Worm (Caenorhabditis elegans): ENCODE results near the gene pqn-8.

Gene pqn-8

DNA sequence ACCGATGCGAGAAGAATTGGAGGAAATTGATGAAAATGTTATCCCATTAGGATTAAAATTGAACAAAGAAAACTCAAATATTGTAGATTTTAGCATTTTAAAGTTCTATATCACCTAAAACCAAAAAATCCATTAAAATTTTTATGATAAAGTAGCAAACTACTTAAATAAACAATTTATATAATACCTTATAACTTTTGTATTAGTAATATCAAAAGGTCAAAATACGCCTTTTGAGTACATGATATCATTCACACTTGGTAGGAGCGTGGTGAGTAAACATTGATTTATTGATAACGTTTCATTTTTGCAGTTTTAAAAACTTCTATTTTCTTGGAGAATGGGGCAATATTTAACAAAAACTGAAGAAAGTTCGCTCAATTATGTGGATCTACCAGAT, 3.3 kb upstream of the pqn-8 start, which contains the start of gene C05B5.5:
C05B5.5 (plus strand) TSS at position 301 of the 400 bp plus-strand sequence.
- no peak for TF ChIP-seq irx-1 (tag; optimal IDR thresholded peaks at IDR 0.05)

DNA sequence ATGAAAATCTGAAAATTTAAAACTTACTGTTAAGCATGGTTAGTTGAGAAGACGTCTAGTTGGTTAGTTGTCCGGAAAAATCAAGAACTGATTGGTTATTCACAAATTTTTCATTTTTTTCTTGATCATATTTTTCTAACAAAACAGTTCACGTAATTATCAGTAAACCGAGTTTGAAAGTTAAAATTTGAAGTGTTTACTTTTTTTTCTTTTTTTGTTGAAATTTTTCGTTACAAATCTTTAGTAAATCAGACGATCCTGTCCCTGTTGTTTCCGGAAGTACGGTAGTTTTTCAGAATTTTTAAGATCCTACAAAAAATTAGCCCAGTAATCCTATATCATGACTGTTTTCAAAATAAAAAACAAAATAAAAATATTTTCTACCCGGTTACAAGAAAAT, 2.6 kb upstream of the pqn-8 start, which contains the start of gene C05B5.2:
C05B5.2 (minus strand) TSS at position 101 of the 400 bp plus-strand sequence.
- TF ChIP-seq lin-14 (GFP tag; optimal IDR thresholded peaks at IDR 0.05): no peak

DNA sequence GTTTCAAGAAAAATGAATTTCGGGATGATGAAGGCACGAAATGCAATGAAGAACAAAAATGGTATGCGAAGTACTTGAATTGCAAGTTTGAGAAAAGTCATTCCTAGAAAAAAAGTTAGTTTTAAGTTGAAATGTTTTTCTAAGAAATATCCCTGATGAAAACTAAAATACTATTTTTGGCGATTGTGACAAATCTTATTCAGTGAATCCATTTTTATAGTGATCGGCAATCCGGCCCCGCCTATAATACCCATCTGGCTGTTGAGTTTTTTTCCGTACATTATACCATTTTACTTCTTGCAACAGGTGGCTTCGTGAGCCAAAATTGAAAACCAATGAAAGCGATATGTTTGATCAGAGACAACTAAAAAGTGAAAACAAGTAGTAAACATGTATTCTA, 1.4 kb upstream of the pqn-8 start, which contains the start of gene C05B5.17:
C05B5.17 (minus strand) TSS at position 101 of the 400 bp plus-strand sequence.
- TF ChIP-seq ceh-90 (tag; optimal IDR thresholded peaks at IDR 0.05) (no peak), tbx-2 (tag; optimal IDR thresholded peaks at IDR 0.05) (no peak), lin-15B (tag; optimal IDR thresholded peaks at IDR 0.05) (no peak), ama-1 (optimal IDR thresholded peaks at IDR 0.05) (no peak), xbp-1 (tag; optimal IDR thresholded peaks at IDR 0.05) (no peak), swsn-7 (tag; optimal IDR thresholded peaks at IDR 0.05) (no peak), lsy-2 (tag; optimal IDR thresholded peaks at IDR 0.05) (no peak), ets-5 (GFP tag; IDR thresholded peaks at IDR 0.05) (no peak), nhr-11 (tag; optimal IDR thresholded peaks at IDR 0.05) (no peak), efl-1 (optimal IDR thresholded peaks at IDR 0.05) (no peak), efl-1 (GFP tag; optimal IDR thresholded peaks at IDR 0.05 in 1 of 2) (no peak), unc-30 (tag; optimal IDR thresholded peaks at IDR 0.05) (no peak), dsc-1 (tag; optimal IDR thresholded peaks at IDR 0.05) (no peak), mab-9 (GFP tag; IDR thresholded peaks at IDR 0.05) (no peak)

DNA sequence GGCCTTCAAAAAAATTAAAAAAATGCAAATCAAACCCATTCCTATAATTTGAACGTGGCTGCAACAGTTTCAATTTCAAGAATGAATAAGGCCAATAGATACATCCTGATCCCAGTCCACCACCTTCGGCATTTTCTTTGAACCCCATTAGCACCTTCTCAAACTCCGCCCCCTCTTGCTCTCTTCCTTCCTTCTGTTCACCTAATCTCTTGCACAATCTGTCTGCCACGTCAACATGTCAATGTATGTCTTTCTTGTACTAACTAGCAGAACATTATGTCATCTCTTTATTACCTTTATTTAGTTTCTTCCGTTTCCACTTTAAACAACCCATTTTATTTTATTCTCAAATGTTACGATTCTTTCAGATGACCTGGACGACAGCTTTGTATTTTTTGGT, 4.3 kb downstream of the pqn-8 start, which contains the start of gene C05B5.4:
C05B5.4 (plus strand) TSS at position 351 of the 400 bp plus-strand sequence.
- no peak for TF ChIP-seq zip-4 (GFP tag; optimal IDR thresholded peaks at IDR 0.05)
- TF ChIP-seq lin-14 (GFP tag; optimal IDR thresholded peaks at IDR 0.05): no peak
- TF ChIP-seq tlp-1 (tag; optimal IDR thresholded peaks at IDR 0.05): no peak
- no peak for TF ChIP-seq elt-2 (tag; optimal IDR thresholded peaks at IDR 0.05)
- TF ChIP-seq zag-1 (tag; optimal IDR thresholded peaks at IDR 0.05): no peak
- TF ChIP-seq vab-15 (tag; optimal IDR thresholded peaks at IDR 0.05): no peak

DNA sequence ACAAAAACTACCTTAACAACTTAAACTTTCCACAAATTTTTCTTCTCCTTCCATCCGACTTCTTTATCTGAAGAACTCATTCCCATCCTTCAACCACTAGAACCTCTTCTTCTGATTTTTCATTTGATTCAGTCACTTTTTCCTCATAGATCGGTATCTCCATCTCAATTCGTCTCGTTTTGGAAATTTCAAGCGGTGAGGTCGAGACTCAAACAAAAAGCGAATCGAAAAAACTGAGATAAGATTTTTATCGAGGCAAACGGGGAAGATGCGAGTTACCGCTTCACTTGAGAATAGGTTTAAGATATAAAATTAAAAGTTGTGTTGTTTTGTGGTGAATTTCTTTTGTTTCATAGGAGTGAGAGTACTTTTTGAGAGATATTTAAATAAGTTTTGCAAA, 6.5 kb downstream of the pqn-8 start:
- TF ChIP-seq sptf-1 (tag; optimal IDR thresholded peaks at IDR 0.05): no peak
- TF ChIP-seq dsc-1 (tag; optimal IDR thresholded peaks at IDR 0.05): no peak
- TF ChIP-seq efl-1 (optimal IDR thresholded peaks at IDR 0.05): no peak
- no peak for TF ChIP-seq efl-1 (GFP tag; optimal IDR thresholded peaks at IDR 0.05 in 1 of 2)
- TF ChIP-seq mep-1 (tag; optimal IDR thresholded peaks at IDR 0.05): peak; percentile 3
- TF ChIP-seq hlh-4 (tag; optimal IDR thresholded peaks at IDR 0.05): no peak
- TF ChIP-seq pag-3 (tag; optimal IDR thresholded peaks at IDR 0.05; ENCODE audit: borderline replicate concordance, insufficient read depth): no peak
- TF ChIP-seq nhr-28 (tag; optimal IDR thresholded peaks at IDR 0.05): no peak
- TF ChIP-seq unc-62 (GFP tag; optimal IDR thresholded peaks at IDR 0.05): no peak
- TF ChIP-seq xbp-1 (tag; optimal IDR thresholded peaks at IDR 0.05): no peak
- TF ChIP-seq ceh-63 (GFP tag; optimal IDR thresholded peaks at IDR 0.05): no peak
- no peak for TF ChIP-seq nhr-19 (GFP tag; conservative IDR thresholded peaks at IDR 0.05)
- TF ChIP-seq vab-15 (tag; optimal IDR thresholded peaks at IDR 0.05): no peak
- no peak for TF ChIP-seq lir-3 (tag; optimal IDR thresholded peaks at IDR 0.05; ENCODE audit: poor library complexity)
- TF ChIP-seq sox-4 (tag; optimal IDR thresholded peaks at IDR 0.05): no peak
- TF ChIP-seq isw-1 (GFP tag; IDR thresholded peaks at IDR 0.05): no peak
- no peak for TF ChIP-seq mab-9 (GFP tag; IDR thresholded peaks at IDR 0.05)
- TF ChIP-seq ets-5 (GFP tag; IDR thresholded peaks at IDR 0.05): no peak
- TF ChIP-seq ces-1 (GFP tag; optimal IDR thresholded peaks at IDR 0.05): no peak
- no peak for TF ChIP-seq tlp-1 (tag; optimal IDR thresholded peaks at IDR 0.05)
- TF ChIP-seq C16A3.4 (tag; optimal IDR thresholded peaks at IDR 0.05): no peak
- no peak for TF ChIP-seq nhr-11 (tag; optimal IDR thresholded peaks at IDR 0.05)
- TF ChIP-seq lin-14 (GFP tag; optimal IDR thresholded peaks at IDR 0.05): peak; percentile 74
- TF ChIP-seq C04F5.9 (tag; optimal IDR thresholded peaks at IDR 0.05): no peak
- no peak for TF ChIP-seq zag-1 (tag; optimal IDR thresholded peaks at IDR 0.05)
- no peak for TF ChIP-seq unc-86 (tag; optimal IDR thresholded peaks at IDR 0.05)
- no peak for TF ChIP-seq aly-2 (tag; optimal IDR thresholded peaks at IDR 0.05)
- no peak for TF ChIP-seq nhr-90 (tag; optimal IDR thresholded peaks at IDR 0.05; ENCODE audit: poor library complexity)
- no peak for TF ChIP-seq nhr-71 (tag; optimal IDR thresholded peaks at IDR 0.05)
- peak; percentile 82 for TF ChIP-seq blmp-1 (tag; optimal IDR thresholded peaks at IDR 0.05)
- no peak for TF ChIP-seq elt-3 (tag; optimal IDR thresholded peaks at IDR 0.05)
- TF ChIP-seq nhr-84 (tag; optimal IDR thresholded peaks at IDR 0.05): no peak
- TF ChIP-seq irx-1 (tag; optimal IDR thresholded peaks at IDR 0.05): no peak
- TF ChIP-seq hpl-2 (GFP tag; optimal IDR thresholded peaks at IDR 0.05): no peak
- no peak for TF ChIP-seq lin-13 (GFP tag; optimal IDR thresholded peaks at IDR 0.05)
- peak; percentile 14 for TF ChIP-seq rnt-1 (tag; optimal IDR thresholded peaks at IDR 0.05)
